Worm (Caenorhabditis elegans): ENCODE measurements around the gene C44B11.1.

DNA sequence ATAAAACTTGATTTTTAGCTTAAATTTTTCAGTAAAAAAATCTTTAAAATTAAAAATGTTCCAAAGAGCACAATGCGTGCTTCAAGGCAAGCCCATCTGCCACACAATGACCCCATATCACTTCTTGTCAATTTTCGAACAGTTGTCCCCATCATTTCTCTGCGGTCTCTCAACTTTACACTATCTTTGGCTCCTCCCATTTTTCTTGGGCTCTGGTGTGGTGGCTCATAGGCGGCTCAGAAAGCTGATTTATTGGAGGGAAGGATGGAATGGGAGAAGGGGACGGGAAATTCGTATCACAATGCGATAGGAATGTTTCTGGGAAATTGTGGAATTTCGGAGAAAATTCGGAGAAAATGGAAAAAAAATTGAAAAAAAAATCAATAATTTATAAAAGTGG, 45.5 kb downstream of the C44B11.1 start:
- no peak for TF ChIP-seq W03F9.2 (tag; optimal IDR thresholded peaks at IDR 0.05)
- no peak for TF ChIP-seq him-1 (tag; optimal IDR thresholded peaks at IDR 0.05)
